Fruit fly (Drosophila melanogaster): ENCODE results near the gene CG14024.

CG14024 gene

DNA sequence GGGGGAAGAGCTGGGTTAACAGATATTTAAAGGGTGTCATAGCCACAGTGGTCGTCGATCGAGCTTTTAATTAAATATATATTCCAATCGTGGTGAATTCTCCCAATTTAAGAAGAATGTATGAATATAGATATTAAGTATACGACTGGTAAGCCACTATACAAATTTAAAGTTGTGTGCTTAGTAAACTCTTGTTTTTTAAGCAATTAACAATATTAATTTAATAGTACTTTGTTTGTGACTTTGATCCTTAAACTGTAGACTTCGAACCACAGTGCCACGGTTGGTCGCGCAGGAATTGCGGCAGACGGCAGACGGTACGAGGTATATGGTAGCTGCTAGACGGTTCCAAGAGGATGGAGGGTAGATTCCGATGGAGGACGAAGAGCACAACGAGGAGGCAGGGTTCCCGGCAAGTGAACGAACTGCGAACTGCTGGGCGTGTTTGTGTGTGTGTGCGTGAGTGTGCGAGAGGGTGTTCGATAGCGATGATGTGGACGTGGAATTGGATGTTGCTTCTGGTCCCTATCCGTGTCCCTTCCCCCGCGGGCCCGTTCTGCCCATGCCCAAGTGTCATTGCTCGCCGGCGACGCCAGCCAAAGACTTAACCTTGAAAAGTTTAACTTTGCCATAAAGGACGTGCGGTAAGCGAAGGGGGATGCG, 27.0 kb downstream of the CG14024 start:
- no peak for TF ChIP-seq CG8478 (optimal IDR thresholded peaks at IDR 0.05)
- no peak for TF ChIP-seq CTCF (optimal IDR thresholded peaks at IDR 0.05)

DNA sequence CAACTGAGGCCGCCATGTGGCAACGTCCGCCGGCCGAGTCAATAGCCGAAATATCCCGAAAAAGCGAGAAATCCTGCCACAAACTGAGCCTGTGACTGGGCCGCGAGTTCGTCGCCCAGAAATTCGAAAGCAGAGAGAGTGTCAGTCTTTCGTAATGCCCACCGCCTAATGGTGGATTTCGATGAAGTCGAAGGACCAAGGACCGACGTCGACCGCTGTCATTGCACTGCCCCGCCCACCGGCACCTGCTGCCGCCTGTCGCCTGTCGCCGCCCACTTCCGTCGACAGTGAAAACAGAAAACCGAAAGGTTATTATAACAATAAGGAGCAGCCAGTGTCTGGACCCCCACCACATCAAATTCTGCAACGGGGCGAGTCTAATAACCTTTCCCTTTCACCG, 28.1 kb downstream of the CG14024 start:
- no peak for TF ChIP-seq CG8478 (optimal IDR thresholded peaks at IDR 0.05)
- TF ChIP-seq CTCF (optimal IDR thresholded peaks at IDR 0.05), result no peak

DNA sequence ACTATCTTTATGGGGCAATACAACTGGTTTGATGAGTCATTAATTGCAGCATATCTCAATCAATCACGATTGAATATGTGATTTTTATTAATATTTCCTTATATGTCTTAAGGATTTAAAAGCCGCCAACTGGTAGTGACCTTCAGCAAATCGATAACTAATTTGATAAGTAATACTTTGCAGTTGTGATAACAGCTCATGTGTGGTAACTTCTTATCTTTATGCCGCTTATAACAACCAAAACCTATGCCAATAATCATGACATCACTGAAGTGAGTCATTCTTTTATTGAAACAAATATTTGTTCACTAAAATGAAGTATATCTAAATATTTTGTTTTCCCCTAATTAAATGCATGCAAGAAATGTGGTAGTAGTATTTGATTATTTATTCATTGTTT, 28.8 kb downstream of the CG14024 start:
- no peak for TF ChIP-seq CTCF (optimal IDR thresholded peaks at IDR 0.05)
- TF ChIP-seq CG8478 (optimal IDR thresholded peaks at IDR 0.05), result no peak

dm6 chr2L:5284820-5285219, 29.9 kb downstream of the CG14024 start:
- TF ChIP-seq CG8478 (optimal IDR thresholded peaks at IDR 0.05) (no peak), CTCF (optimal IDR thresholded peaks at IDR 0.05) (no peak)

DNA sequence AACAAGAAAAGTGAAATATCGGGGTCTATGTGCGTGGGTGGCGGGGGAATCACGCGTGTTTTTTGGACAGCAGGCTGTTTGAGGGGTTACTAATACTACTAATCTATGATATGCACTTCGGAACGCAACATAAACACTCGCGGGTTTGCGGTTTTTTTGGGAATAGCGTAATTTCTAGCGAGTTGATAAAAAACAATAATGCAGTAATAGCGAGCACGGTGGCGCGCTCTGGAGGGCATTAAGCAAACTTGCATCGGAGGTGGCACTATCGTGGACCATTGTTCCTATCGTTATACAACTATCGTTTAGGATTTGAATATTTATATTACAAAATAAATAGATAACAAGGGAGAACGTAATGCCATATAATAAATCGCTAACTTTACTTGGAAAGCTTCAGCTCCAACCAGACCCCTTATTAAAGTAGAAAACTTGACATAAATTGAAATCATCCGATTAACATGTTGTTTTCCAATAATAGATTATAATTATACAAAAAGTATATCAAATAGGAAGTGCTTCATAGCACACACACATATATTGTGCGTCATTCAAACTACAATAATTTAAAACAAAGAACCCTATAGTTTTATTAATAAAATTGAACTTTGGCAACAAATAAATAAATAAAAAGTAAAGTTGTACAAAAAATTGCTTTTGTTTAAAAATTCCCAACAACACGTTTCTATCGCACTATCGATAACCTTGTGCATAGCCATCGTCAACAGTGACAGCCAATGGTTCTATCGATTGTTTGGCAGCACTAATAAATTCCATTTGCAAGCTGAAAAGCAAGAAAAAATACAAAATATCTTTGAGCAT, 36.2 kb downstream of the CG14024 start, which contains the start of the genes Nin and Bub1:
TSS of gene Nin (minus strand) at position 240 of the 822 bp plus-strand sequence.
TSS of gene Bub1 (plus strand) at position 557 of the 822 bp plus-strand sequence.
- no peak for TF ChIP-seq CG8478 (optimal IDR thresholded peaks at IDR 0.05)
- peak; percentile 89 to 90 for TF ChIP-seq CTCF (optimal IDR thresholded peaks at IDR 0.05)

DNA sequence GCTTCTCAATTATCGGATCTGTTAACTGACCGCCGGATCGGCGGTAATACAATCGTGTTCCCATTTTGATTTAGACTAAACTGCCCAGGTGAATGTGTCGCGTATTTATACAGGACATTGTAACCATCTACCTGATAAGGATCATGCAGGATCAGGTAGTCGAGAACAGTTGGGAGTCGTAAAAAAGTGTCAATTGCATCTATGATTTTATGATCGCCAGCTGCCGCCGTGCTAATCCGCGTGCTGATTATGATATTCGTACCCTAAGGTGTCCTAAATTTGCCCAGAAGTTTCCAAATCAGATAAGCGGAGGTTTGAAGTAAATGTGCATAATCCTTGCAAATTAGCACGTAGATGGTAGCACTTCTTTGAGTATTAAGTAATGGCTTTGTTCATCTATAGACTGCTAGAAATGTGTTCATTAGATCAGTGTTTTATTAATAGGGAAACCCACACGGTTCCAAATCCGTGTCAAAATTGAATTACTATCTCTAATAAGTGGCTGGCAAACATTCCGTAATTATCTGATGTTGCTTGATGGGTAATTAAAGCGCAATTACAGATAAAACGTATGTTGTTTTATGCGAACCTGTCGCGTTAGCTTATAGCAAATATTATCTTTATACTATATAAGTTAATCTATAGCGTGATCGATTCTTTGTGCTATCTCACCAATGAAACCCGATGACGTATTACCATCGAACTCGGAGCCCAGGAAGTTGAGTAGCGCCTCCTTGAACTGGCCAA, 37.3 kb downstream of the CG14024 start:
- no peak for TF ChIP-seq CG8478 (optimal IDR thresholded peaks at IDR 0.05)
- no peak for TF ChIP-seq CTCF (optimal IDR thresholded peaks at IDR 0.05)

- no peak for TF ChIP-seq CTCF (optimal IDR thresholded peaks at IDR 0.05)
- TF ChIP-seq CG8478 (optimal IDR thresholded peaks at IDR 0.05), result no peak
Observed at dm6 chr2L:5271081-5271480, 43.6 kb downstream of the CG14024 start, which contains the start of gene tkv. Gene tkv, minus strand, starts transcription at chr2L:5271384.

dm6 chr2L:5270215-5271071, 44.3 kb downstream of the CG14024 start:
- no peak for TF ChIP-seq CG8478 (optimal IDR thresholded peaks at IDR 0.05)
- peak in 1 of 2 experiments; percentile 35 for TF ChIP-seq CTCF (optimal IDR thresholded peaks at IDR 0.05)

DNA sequence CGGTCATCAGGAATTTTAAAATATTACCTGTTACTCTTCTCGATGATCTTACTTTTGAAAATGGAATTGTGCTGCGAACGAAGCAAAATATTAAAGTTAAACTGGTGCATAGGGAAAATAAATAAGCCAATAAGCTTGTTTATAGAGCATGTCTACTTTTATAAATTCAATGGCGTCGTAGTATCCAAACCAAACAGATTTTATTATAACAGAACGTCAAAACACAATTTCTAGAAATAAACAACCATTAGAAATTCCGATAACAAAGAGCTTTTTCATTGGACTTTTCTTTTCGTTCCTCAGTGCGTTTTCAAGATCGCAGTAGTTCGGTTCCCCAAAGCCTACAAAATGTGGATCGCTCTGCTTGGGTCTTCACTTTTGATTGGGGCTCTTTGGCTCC, 46.5 kb downstream of the CG14024 start, which contains the start of gene Cyp4ac3:
TSS of gene Cyp4ac3 (plus strand) at position 301 of the 400 bp plus-strand sequence.
- TF ChIP-seq CTCF (optimal IDR thresholded peaks at IDR 0.05) (no peak), CG8478 (optimal IDR thresholded peaks at IDR 0.05) (no peak)

- TF ChIP-seq CTCF (optimal IDR thresholded peaks at IDR 0.05), result no peak
- TF ChIP-seq CG8478 (optimal IDR thresholded peaks at IDR 0.05), result no peak
Observed at dm6 chr2L:5266092-5266491, 48.6 kb downstream of the CG14024 start, which contains the start of gene Cyp4ac2. Gene Cyp4ac2, plus strand, starts transcription at chr2L:5266392.

dm6 chr2L:5264157-5264556, 50.5 kb downstream of the CG14024 start:
- TF ChIP-seq CG8478 (optimal IDR thresholded peaks at IDR 0.05) (no peak), CTCF (optimal IDR thresholded peaks at IDR 0.05) (no peak)

DNA sequence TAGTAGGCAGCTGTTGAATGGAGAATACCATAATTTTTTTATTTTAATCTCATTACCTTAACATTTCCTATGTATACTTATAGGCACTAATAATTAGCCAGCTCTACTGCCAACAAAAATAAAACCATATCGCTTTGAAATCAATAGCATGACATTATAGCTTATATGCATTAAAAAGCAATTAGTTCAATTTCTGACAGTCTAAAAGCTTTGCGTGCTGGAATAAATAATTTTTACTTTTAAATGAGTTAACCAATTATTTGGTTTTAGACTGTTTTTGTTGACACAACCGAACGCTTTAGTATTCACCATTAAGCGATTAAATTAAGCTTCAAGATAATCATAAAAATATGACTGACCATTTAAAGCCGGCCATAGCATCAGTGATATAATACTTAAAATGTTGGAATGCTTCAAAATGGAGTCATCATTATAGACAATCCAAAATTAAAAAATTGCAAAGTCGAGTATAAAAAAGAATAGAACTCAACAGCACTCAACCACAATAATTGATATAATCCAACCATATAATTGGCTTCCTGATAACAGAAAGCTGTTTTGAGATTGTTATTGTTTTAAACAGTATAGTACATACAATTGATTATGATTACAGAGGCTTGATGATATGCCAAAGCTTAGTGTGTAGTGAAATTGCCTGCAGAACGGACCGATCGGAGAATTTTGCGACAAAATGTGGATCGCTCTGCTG, 51.2 kb downstream of the CG14024 start, which contains the start of gene Cyp4ac1:
TSS of gene Cyp4ac1 (plus strand) at position 659 of the 709 bp plus-strand sequence.
- TF ChIP-seq CTCF (optimal IDR thresholded peaks at IDR 0.05), result no peak
